Fruit fly (Drosophila melanogaster): ENCODE results near the gene CG10097.

The CG10097 gene

dm6 chr3R:12443769-12444168, 48.0 kb upstream of the CG10097 start (continued):
- no peak for TF ChIP-seq CG15479 (GFP tag; optimal IDR thresholded peaks at IDR 0.05)
- no peak for TF ChIP-seq CG2678 (tag; optimal IDR thresholded peaks at IDR 0.05)
- no peak for TF ChIP-seq tll (GFP tag; optimal IDR thresholded peaks at IDR 0.05)
- peak; percentile 68 for TF ChIP-seq cg (GFP tag; optimal IDR thresholded peaks at IDR 0.05)
- TF ChIP-seq sug (tag; optimal IDR thresholded peaks at IDR 0.05), result peak; percentile 20
- no peak for TF ChIP-seq chn (GFP tag; optimal IDR thresholded peaks at IDR 0.05)
- TF ChIP-seq TFAM (GFP tag; optimal IDR thresholded peaks at IDR 0.05), result no peak
- peak; percentile 20; the same call in 1 of the 2 replicates for TF ChIP-seq Bgb (GFP tag; IDR thresholded peaks at IDR 0.05; ENCODE audit: partially characterized antibody)
- TF ChIP-seq unc-4 (GFP tag; IDR thresholded peaks at IDR 0.05; ENCODE audit: partially characterized antibody), result peak; percentile 18; the same call in 1 of the 2 replicates
- no peak for TF ChIP-seq CG12236 (GFP tag; optimal IDR thresholded peaks at IDR 0.05)
- peak; percentile 60 for TF ChIP-seq mirr (GFP tag; optimal IDR thresholded peaks at IDR 0.05)
- TF ChIP-seq CG14965 (GFP tag; optimal IDR thresholded peaks at IDR 0.05; ENCODE audit: borderline replicate concordance), result no peak

- no peak for TF ChIP-seq kay (GFP tag; optimal IDR thresholded peaks at IDR 0.05)
- TF ChIP-seq lmd (GFP tag; IDR thresholded peaks at IDR 0.05), result peak; percentile 24; the same call in 1 of the 2 replicates
- TF ChIP-seq CG7839 (tag; optimal IDR thresholded peaks at IDR 0.05), result peak; percentile 47
- TF ChIP-seq ind (GFP tag; optimal IDR thresholded peaks at IDR 0.05), result peak; percentile 39
- TF ChIP-seq Usf (GFP tag; optimal IDR thresholded peaks at IDR 0.05), result peak; percentile 33
- peak; percentile 58 for TF ChIP-seq CoRest (tag; optimal IDR thresholded peaks at IDR 0.05)
- peak; percentile 9 for TF ChIP-seq Hmx (GFP tag; optimal IDR thresholded peaks at IDR 0.05)
- TF ChIP-seq C15 (GFP tag; IDR thresholded peaks at IDR 0.05), result no peak
- peak; percentile 23 for TF ChIP-seq CG2712 (tag; optimal IDR thresholded peaks at IDR 0.05)
- no peak for TF ChIP-seq sr (GFP tag; IDR thresholded peaks at IDR 0.05)
- peak; percentile 43; the same call in 1 of the 3 replicates for TF ChIP-seq dysf (GFP tag; IDR thresholded peaks at IDR 0.05)
- peak; percentile 54 for TF ChIP-seq gem (tag; optimal IDR thresholded peaks at IDR 0.05)
- peak; percentile 5 for TF ChIP-seq HHEX (GFP tag; optimal IDR thresholded peaks at IDR 0.05)
- TF ChIP-seq gcm2 (GFP tag; optimal IDR thresholded peaks at IDR 0.05), result no peak
- no peak for TF ChIP-seq Dref (GFP tag; IDR thresholded peaks at IDR 0.05)
- TF ChIP-seq sens-2 (GFP tag; IDR thresholded peaks at IDR 0.05), result no peak
- TF ChIP-seq grn (GFP tag; optimal IDR thresholded peaks at IDR 0.05), result no peak
- TF ChIP-seq Sox102F (GFP tag; optimal IDR thresholded peaks at IDR 0.05), result peak; percentile 7
- peak; percentile 68 for TF ChIP-seq CG2678 (tag; optimal IDR thresholded peaks at IDR 0.05)
- peak; percentile 23 for TF ChIP-seq Max (GFP tag; optimal IDR thresholded peaks at IDR 0.05)
- no peak for TF ChIP-seq pan (optimal IDR thresholded peaks at IDR 0.05)
- TF ChIP-seq pan (GFP tag; optimal IDR thresholded peaks at IDR 0.05 in 1 of 2, IDR thresholded peaks at IDR 0.05 in 1 of 2), result no peak
- peak; percentile 76 for TF ChIP-seq CG10321 (GFP tag; IDR thresholded peaks at IDR 0.05)
- peak; percentile 99 for TF ChIP-seq CG7987 (GFP tag; optimal IDR thresholded peaks at IDR 0.05)
- peak; percentile 60 for TF ChIP-seq Meics (GFP tag; optimal IDR thresholded peaks at IDR 0.05)
- TF ChIP-seq mam (GFP tag; optimal IDR thresholded peaks at IDR 0.05), result peak; percentile 17
- TF ChIP-seq CG16815 (GFP tag; optimal IDR thresholded peaks at IDR 0.05), result peak; percentile 15
- peak; percentile 27 for TF ChIP-seq CG8924 (tag; optimal IDR thresholded peaks at IDR 0.05)
- peak; percentile 24; the same call in 1 of the 2 replicates for TF ChIP-seq CG31441 (GFP tag; IDR thresholded peaks at IDR 0.05)
- TF ChIP-seq CG9932 (GFP tag; IDR thresholded peaks at IDR 0.05), result peak; percentile 59
- peak; percentile 51 for TF ChIP-seq zf30C (GFP tag; optimal IDR thresholded peaks at IDR 0.05)
- TF ChIP-seq Deaf1 (tag; optimal IDR thresholded peaks at IDR 0.05), result peak; percentile 66
- TF ChIP-seq CG3163 (GFP tag; optimal IDR thresholded peaks at IDR 0.05), result peak; percentile 4
- peak; percentile 8; the same call in 1 of the 2 replicates for TF ChIP-seq E2f2 (GFP tag; IDR thresholded peaks at IDR 0.05)
- TF ChIP-seq CG17385 (GFP tag; optimal IDR thresholded peaks at IDR 0.05), result peak; percentile 13
- peak; percentile 25 for TF ChIP-seq Dip3 (GFP tag; optimal IDR thresholded peaks at IDR 0.05)
Measured at dm6 chr3R:12442601-12443533, 47.1 kb upstream of the CG10097 start.
